Worm (Caenorhabditis elegans) whole organism, L1 larva: Measurements from ENCODE around the gene try-4.

ENCODE experiments used
- C16A3.4 ChIP-seq: fragments of 150-350 bp; optimal IDR thresholded peaks from 2 replicates; lab custom pipeline; 2014; ENCODE audit warnings: missing biosample characterization, missing genetic modification characterization
- C34B4.2 ChIP-seq: sonication (generic microtip); optimal IDR thresholded peaks from 2 replicates; lab custom pipeline; 2017; ENCODE audit warnings: mild to moderate bottlenecking, missing genetic modification characterization, missing compliant biosample characterization
- F16B12.6 ChIP-seq: fragments of 150-350 bp; optimal IDR thresholded peaks from 2 replicates; lab custom pipeline; 2014; ENCODE audit warnings: missing biosample characterization, missing genetic modification characterization
- Y116A8C.19 ChIP-seq: sonication (generic microtip); optimal IDR thresholded peaks from 2 replicates; lab custom pipeline; 2016; ENCODE audit warnings: missing compliant biosample characterization, missing genetic modification characterization, borderline replicate concordance
- aha-1 ChIP-seq: fragments of 150-350 bp; optimal IDR thresholded peaks from 2 replicates; lab custom pipeline; 2014; ENCODE audit warnings: missing biosample characterization, missing genetic modification characterization
- alr-1 ChIP-seq: fragments of 200-800 bp; sonication (Bioruptor generic); optimal IDR thresholded peaks from 2 replicates; lab custom pipeline; 2018; ENCODE audit warnings: borderline replicate concordance, mild to moderate bottlenecking, missing genetic modification characterization, missing compliant biosample characterization
- aly-2 ChIP-seq: fragments of 150-350 bp; optimal IDR thresholded peaks from 2 replicates; lab custom pipeline; 2014; ENCODE audit warnings: missing biosample characterization, missing genetic modification characterization
- blmp-1 ChIP-seq: fragments of 150-350 bp; optimal IDR thresholded peaks from 2 replicates; lab custom pipeline; 2014; ENCODE audit warnings: missing biosample characterization, missing genetic modification characterization
- ceh-63 ChIP-seq: fragments of 200-800 bp; sonication (Bioruptor generic); optimal IDR thresholded peaks from 2 replicates; lab custom pipeline; 2018; ENCODE audit warnings: mild to moderate bottlenecking, missing genetic modification characterization, missing compliant biosample characterization
- ceh-82 ChIP-seq, 3 experiments: fragments of 150-350 bp in 1 of 3; sonication (generic microtip) in 2 of 3; optimal IDR thresholded peaks; 2 replicates each; lab custom pipeline; 2014 to 2017; ENCODE audit warnings: missing biosample characterization in 3 of 3, missing genetic modification characterization in 3 of 3
- ceh-88 ChIP-seq: fragments of 200-800 bp; sonication (Bioruptor generic); IDR thresholded peaks from 2 replicates; pipeline ENCODE4 v1.3.6; 2022; ENCODE audit warnings: missing genetic modification characterization, missing compliant biosample characterization
- ceh-90 ChIP-seq: sonication (generic microtip); optimal IDR thresholded peaks from 2 replicates; lab custom pipeline; 2016; ENCODE audit warnings: missing genetic modification characterization, missing compliant biosample characterization
- ces-1 ChIP-seq: fragments of 150-350 bp; optimal IDR thresholded peaks from 2 replicates; lab custom pipeline; 2014; ENCODE audit warnings: missing biosample characterization, missing genetic modification reagents, missing genetic modification characterization
- dpl-1 ChIP-seq, 3 experiments: fragments of 150-350 bp in 2 of 3; sonication (generic microtip) in 1 of 3; optimal IDR thresholded peaks; 2 replicates each; lab custom pipeline; 2014 to 2017; ENCODE audit warnings: missing biosample characterization in 3 of 3, missing genetic modification characterization in 3 of 3, missing genetic modification reagents in 3 of 3
- efl-3 ChIP-seq: fragments of 200-800 bp; sonication (Bioruptor generic); optimal IDR thresholded peaks from 2 replicates; lab custom pipeline; 2018; ENCODE audit warnings: mild to moderate bottlenecking, missing genetic modification characterization, missing compliant biosample characterization
- elt-3 ChIP-seq, 6 experiments: fragments of 150-350 bp in 1 of 6; sonication (generic microtip); optimal IDR thresholded peaks; 2 replicates each; lab custom pipeline; 2017 to 2018; ENCODE audit warnings: missing biosample characterization in 6 of 6, missing genetic modification characterization in 6 of 6, inconsistent platforms in 1 of 6
- fkh-10 ChIP-seq: sonication (generic microtip); optimal IDR thresholded peaks from 2 replicates; lab custom pipeline; 2017; ENCODE audit warnings: missing biosample characterization, missing genetic modification reagents, missing genetic modification characterization
- grh-1 ChIP-seq: fragments of 200-800 bp; sonication (Bioruptor generic); IDR thresholded peaks from 2 replicates; pipeline ENCODE4 v1.3.6; 2022; ENCODE audit warnings: missing genetic modification reagents, missing genetic modification characterization, missing compliant biosample characterization
- hlh-17 ChIP-seq: fragments of 200-800 bp; sonication (Bioruptor generic); optimal IDR thresholded peaks from 2 replicates; lab custom pipeline; 2018; ENCODE audit warnings: missing genetic modification characterization, mild to moderate bottlenecking, missing compliant biosample characterization, moderate library complexity, borderline replicate concordance
- irx-1 ChIP-seq: sonication (generic microtip); optimal IDR thresholded peaks from 2 replicates; lab custom pipeline; 2016; ENCODE audit warnings: missing genetic modification characterization, missing compliant biosample characterization
- jun-1 ChIP-seq: fragments of 150-350 bp; optimal IDR thresholded peaks from 2 replicates; lab custom pipeline; 2014; ENCODE audit warnings: missing biosample characterization, missing genetic modification reagents, missing genetic modification characterization
- lin-15B ChIP-seq: fragments of 150-350 bp; sonication (generic microtip); optimal IDR thresholded peaks from 3 replicates; lab custom pipeline; 2014; ENCODE audit warnings: missing biosample characterization, missing genetic modification characterization
- lir-3 ChIP-seq: sonication (generic microtip); optimal IDR thresholded peaks from 2 replicates; lab custom pipeline; 2016; ENCODE audit warnings: mild to moderate bottlenecking, missing genetic modification characterization, moderate library complexity, missing compliant biosample characterization; ENCODE audit not compliant: poor library complexity
- mab-9 ChIP-seq: fragments of 200-800 bp; sonication (Bioruptor generic); IDR thresholded peaks from 2 replicates; pipeline ENCODE4 v1.3.6; 2022; ENCODE audit warnings: missing genetic modification reagents, missing genetic modification characterization, missing compliant biosample characterization
- mdl-1 ChIP-seq, 2 experiments: fragments of 150-350 bp; optimal IDR thresholded peaks; 2 replicates each; lab custom pipeline; 2014 to 2017; ENCODE audit warnings: missing biosample characterization in 2 of 2, missing genetic modification characterization in 2 of 2, inconsistent platforms in 1 of 2
- mep-1 ChIP-seq: fragments of 150-350 bp; optimal IDR thresholded peaks from 2 replicates; lab custom pipeline; 2014; ENCODE audit warnings: missing biosample characterization, missing genetic modification characterization
- nhr-11 ChIP-seq: fragments of 150-350 bp; optimal IDR thresholded peaks from 2 replicates; lab custom pipeline; 2014; ENCODE audit warnings: missing biosample characterization, missing genetic modification characterization
- nhr-12 ChIP-seq: sonication (generic microtip); optimal IDR thresholded peaks from 2 replicates; lab custom pipeline; 2017; ENCODE audit warnings: missing biosample characterization, missing genetic modification characterization
- nhr-20 ChIP-seq: sonication (generic microtip); optimal IDR thresholded peaks from 2 replicates; lab custom pipeline; 2016; ENCODE audit warnings: mild to moderate bottlenecking, missing genetic modification characterization, missing compliant biosample characterization
- nhr-237 ChIP-seq: fragments of 150-350 bp; optimal IDR thresholded peaks from 2 replicates; lab custom pipeline; 2014; ENCODE audit warnings: missing biosample characterization, missing genetic modification characterization
- nhr-28 ChIP-seq: fragments of 150-350 bp; optimal IDR thresholded peaks from 2 replicates; lab custom pipeline; 2014; ENCODE audit warnings: missing biosample characterization, missing genetic modification characterization
- nhr-47 ChIP-seq: sonication (generic microtip); optimal IDR thresholded peaks from 2 replicates; lab custom pipeline; 2016; ENCODE audit warnings: mild to moderate bottlenecking, missing genetic modification characterization, moderate library complexity, missing compliant biosample characterization
- nhr-76 ChIP-seq: sonication (generic microtip); optimal IDR thresholded peaks from 2 replicates; lab custom pipeline; 2017; ENCODE audit warnings: missing biosample characterization, missing genetic modification characterization
- nhr-77 ChIP-seq: fragments of 150-350 bp; optimal IDR thresholded peaks from 2 replicates; lab custom pipeline; 2014; ENCODE audit warnings: missing biosample characterization, missing genetic modification characterization
- nhr-84 ChIP-seq: sonication (generic microtip); optimal IDR thresholded peaks from 2 replicates; lab custom pipeline; 2017; ENCODE audit warnings: missing biosample characterization, missing genetic modification characterization
- pag-3 ChIP-seq: sonication (generic microtip); optimal IDR thresholded peaks from 2 replicates; lab custom pipeline; 2017; ENCODE audit warnings: missing genetic modification characterization, mild to moderate bottlenecking, missing compliant biosample characterization, antibody characterized with exemption, borderline replicate concordance; ENCODE audit not compliant: insufficient read depth
- pqm-1 ChIP-seq: sonication (generic microtip); optimal IDR thresholded peaks from 3 replicates; lab custom pipeline; 2017; ENCODE audit warnings: missing biosample characterization, missing genetic modification characterization
- rnt-1 ChIP-seq: sonication (generic microtip); optimal IDR thresholded peaks from 2 replicates; lab custom pipeline; 2016; ENCODE audit warnings: mild to moderate bottlenecking, missing genetic modification characterization, moderate library complexity, missing compliant biosample characterization
- skn-1 ChIP-seq: fragments of 150-350 bp; optimal IDR thresholded peaks from 2 replicates; lab custom pipeline; 2014; ENCODE audit warnings: missing biosample characterization, missing genetic modification characterization
- snpc-4 ChIP-seq: fragments of 150-350 bp; optimal IDR thresholded peaks from 2 replicates; lab custom pipeline; 2014; ENCODE audit warnings: missing biosample characterization, missing genetic modification characterization
- sox-4 ChIP-seq: sonication (generic microtip); optimal IDR thresholded peaks from 2 replicates; lab custom pipeline; 2016; ENCODE audit warnings: missing genetic modification characterization, missing compliant biosample characterization
- sptf-1 ChIP-seq: fragments of 150-350 bp; optimal IDR thresholded peaks from 2 replicates; lab custom pipeline; 2014; ENCODE audit warnings: missing biosample characterization, missing genetic modification characterization
- sup-37 ChIP-seq: fragments of 200-800 bp; sonication (Bioruptor generic); optimal IDR thresholded peaks from 2 replicates; lab custom pipeline; 2018; ENCODE audit warnings: mild to moderate bottlenecking, missing genetic modification characterization, missing compliant biosample characterization
- swsn-7 ChIP-seq: sonication (generic microtip); optimal IDR thresholded peaks from 2 replicates; lab custom pipeline; 2016; ENCODE audit warnings: missing genetic modification characterization, missing compliant biosample characterization
- tbx-2 ChIP-seq: sonication (generic microtip); optimal IDR thresholded peaks from 2 replicates; lab custom pipeline; 2016; ENCODE audit warnings: missing genetic modification characterization, missing compliant biosample characterization
- tlp-1 ChIP-seq: fragments of 150-350 bp; optimal IDR thresholded peaks from 2 replicates; lab custom pipeline; 2014; ENCODE audit warnings: missing biosample characterization, missing genetic modification characterization
- unc-30 ChIP-seq: sonication (generic microtip); optimal IDR thresholded peaks from 2 replicates; lab custom pipeline; 2017; ENCODE audit warnings: missing biosample characterization, missing genetic modification characterization
- unc-62 ChIP-seq: fragments of 150-350 bp; optimal IDR thresholded peaks from 2 replicates; lab custom pipeline; 2014; ENCODE audit warnings: missing biosample characterization, missing genetic modification reagents, missing genetic modification characterization
- unc-86 ChIP-seq: sonication (generic microtip); optimal IDR thresholded peaks from 2 replicates; lab custom pipeline; 2016; ENCODE audit warnings: missing genetic modification characterization, missing compliant biosample characterization
- unc-98 ChIP-seq: fragments of 200-800 bp; sonication (Bioruptor generic); IDR thresholded peaks from 2 replicates; pipeline ENCODE4 v1.3.6; 2022; ENCODE audit warnings: missing genetic modification characterization, missing compliant biosample characterization
- vab-15 ChIP-seq: sonication (generic microtip); optimal IDR thresholded peaks from 2 replicates; lab custom pipeline; 2017; ENCODE audit warnings: missing genotype, mild to moderate bottlenecking, missing genetic modification characterization, missing compliant biosample characterization
- xbp-1 ChIP-seq: sonication (generic microtip); optimal IDR thresholded peaks from 2 replicates; lab custom pipeline; 2016; ENCODE audit warnings: missing genetic modification characterization, missing compliant biosample characterization
- zag-1 ChIP-seq: fragments of 150-350 bp; optimal IDR thresholded peaks from 2 replicates; lab custom pipeline; 2014; ENCODE audit warnings: missing biosample characterization, missing genetic modification characterization
- zip-4 ChIP-seq: fragments of 200-800 bp; sonication (Bioruptor generic); optimal IDR thresholded peaks from 2 replicates; lab custom pipeline; 2018; ENCODE audit warnings: mild to moderate bottlenecking, missing genetic modification characterization, moderate library complexity, missing compliant biosample characterization

Gene try-4

DNA sequence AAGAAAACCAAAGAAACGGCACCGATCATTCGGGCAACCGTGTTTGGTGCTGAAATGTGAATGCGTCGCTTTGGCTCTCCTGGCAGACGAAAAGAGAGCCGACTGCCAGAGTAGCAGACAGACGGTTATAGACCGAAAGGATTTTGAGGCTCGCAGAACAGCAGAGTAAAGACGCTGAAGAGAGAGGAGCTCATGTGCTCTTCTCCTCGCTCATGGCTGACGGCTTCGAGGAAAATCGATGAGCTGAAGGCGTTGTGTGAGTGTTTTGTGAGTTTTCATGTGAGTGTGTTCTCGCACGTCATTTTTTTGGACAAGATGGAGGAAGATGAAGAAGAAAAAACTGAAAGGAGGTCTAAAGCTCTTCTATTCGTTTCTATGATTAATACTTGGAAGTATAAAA lies 32.1 kb downstream of the try-4 start, which contains the start of gene sbt-1:
TSS of gene sbt-1 (minus strand) at position 62 of the 400 bp plus-strand sequence.
- no peak for TF ChIP-seq unc-98 (GFP tag; lab: Robert Waterston, UW)
- peak; percentile 23 for TF ChIP-seq xbp-1 (tag; lab: Kevin White, UChicago)
- no peak for TF ChIP-seq alr-1 (tag; lab: Kevin White, UChicago)
- TF ChIP-seq ceh-88 (GFP tag; lab: Robert Waterston, UW) = no peak
- peak; percentile 86 for TF ChIP-seq unc-86 (tag; lab: Kevin White, UChicago)
- TF ChIP-seq aly-2 = peak; percentile 2
- TF ChIP-seq pag-3 (tag; lab: Kevin White, UChicago) = no peak
- TF ChIP-seq unc-30 (tag; lab: Kevin White, UChicago) = no peak
- no peak for TF ChIP-seq pqm-1 (tag; lab: Kevin White, UChicago)
- TF ChIP-seq ceh-63 = no peak
- no peak for TF ChIP-seq sox-4 (tag; lab: Kevin White, UChicago)
- TF ChIP-seq tlp-1 (tag; lab: Kevin White, UChicago) = no peak
- TF ChIP-seq nhr-28 (tag; lab: Kevin White, UChicago) = no peak
- TF ChIP-seq zip-4 = no peak
- no peak for TF ChIP-seq efl-3
- TF ChIP-seq elt-3 (tag; optimal IDR thresholded peaks at IDR 0.05; lab: Kevin White, UChicago) = no peak
- TF ChIP-seq skn-1 (tag; lab: Kevin White, UChicago) = peak; percentile 11
- TF ChIP-seq mep-1 (tag; lab: Kevin White, UChicago) = peak; percentile 58
- no peak for TF ChIP-seq nhr-76 (tag; lab: Kevin White, UChicago)
- no peak for TF ChIP-seq Y116A8C.19
- TF ChIP-seq mdl-1 (tag; optimal IDR thresholded peaks at IDR 0.05; lab: Kevin White, UChicago) = peak in 1 of 2 experiments; percentile 45
- no peak for TF ChIP-seq C16A3.4 (tag; lab: Kevin White, UChicago)
- no peak for TF ChIP-seq C34B4.2 (tag; lab: Kevin White, UChicago)
- TF ChIP-seq zag-1 (tag; lab: Kevin White, UChicago) = peak; percentile 2
- TF ChIP-seq nhr-237 (tag; lab: Kevin White, UChicago) = no peak
- peak; percentile 18 for TF ChIP-seq snpc-4 (tag; lab: Kevin White, UChicago)
- TF ChIP-seq ces-1 (GFP tag; lab: Kevin White, UChicago) = peak; percentile 55
- TF ChIP-seq tbx-2 = peak; percentile 63
- TF ChIP-seq dpl-1 (GFP tag; optimal IDR thresholded peaks at IDR 0.05; lab: Kevin White, UChicago) = peak in 2 of 3 experiments; percentile 22 to 38
- no peak for TF ChIP-seq grh-1 (GFP tag; lab: Robert Waterston, UW)
- TF ChIP-seq irx-1 = no peak
- peak; percentile 11 for TF ChIP-seq jun-1
- TF ChIP-seq vab-15 (tag; lab: Kevin White, UChicago) = no peak
- peak; percentile 78 for TF ChIP-seq swsn-7
- TF ChIP-seq nhr-77 = no peak
- no peak for TF ChIP-seq rnt-1 (tag; lab: Kevin White, UChicago)
- TF ChIP-seq sptf-1 (tag; lab: Kevin White, UChicago) = no peak
- no peak for TF ChIP-seq sup-37
- TF ChIP-seq nhr-12 (tag; lab: Kevin White, UChicago) = no peak
- TF ChIP-seq nhr-20 = peak; percentile 5
- TF ChIP-seq nhr-84 (tag; lab: Kevin White, UChicago) = no peak
- TF ChIP-seq fkh-10 = peak; percentile 75
- TF ChIP-seq lir-3 (tag; lab: Kevin White, UChicago) = peak; percentile 0
- TF ChIP-seq lin-15B = peak; percentile 23
- no peak for TF ChIP-seq nhr-11 (tag; lab: Kevin White, UChicago)
- no peak for TF ChIP-seq unc-62
- no peak for TF ChIP-seq hlh-17
- peak; percentile 2 for TF ChIP-seq F16B12.6 (tag; lab: Kevin White, UChicago)
- no peak for TF ChIP-seq aha-1 (tag; lab: Kevin White, UChicago)
- no peak for TF ChIP-seq ceh-90
- no peak for TF ChIP-seq mab-9 (GFP tag; lab: Robert Waterston, UW)
- no peak for TF ChIP-seq blmp-1 (tag; lab: Kevin White, UChicago)
- TF ChIP-seq ceh-82 (tag; optimal IDR thresholded peaks at IDR 0.05; lab: Kevin White, UChicago) = peak; percentile 58 to 85 (median 61)
- peak; percentile 78 for TF ChIP-seq nhr-47 (tag; lab: Kevin White, UChicago)
